Fruit fly (Drosophila melanogaster) whole organism, wandering third instar larva: Measurements from ENCODE around the gene CG7218.

Experiments used
- Abd-B ChIP-seq: fragments of >200 bp; optimal IDR thresholded peaks from 2 replicates; lab custom pipeline; 2017; ENCODE audit warnings: missing biosample characterization, missing genetic modification characterization
- CG32264 ChIP-seq: fragments of 200-800 bp; sonication (Bioruptor generic); optimal IDR thresholded peaks from 2 replicates; lab custom pipeline; 2016; ENCODE audit warnings: missing biosample characterization, missing genetic modification characterization
- CG9705 ChIP-seq: fragments of 200-800 bp; sonication (Bioruptor generic); optimal IDR thresholded peaks from 2 replicates; lab custom pipeline; 2018; ENCODE audit warnings: missing biosample characterization, mild to moderate bottlenecking, missing genetic modification characterization
- CrebA ChIP-seq: fragments of 200-800 bp; sonication (Bioruptor generic); optimal IDR thresholded peaks from 2 replicates; lab custom pipeline; 2016; ENCODE audit warnings: missing biosample characterization, mild to moderate bottlenecking, missing genetic modification characterization, borderline replicate concordance
- Dfd ChIP-seq: fragments of >200 bp; optimal IDR thresholded peaks from 2 replicates; lab custom pipeline; 2017; ENCODE audit warnings: missing biosample characterization, missing genetic modification characterization
- Dif ChIP-seq: fragments of 200-275, 200-300 bp; sonication (Bioruptor generic); optimal IDR thresholded peaks from 2 replicates; lab custom pipeline; 2018; ENCODE audit warnings: missing biosample characterization, missing genetic modification characterization; ENCODE audit not compliant: partially characterized antibody
- GATAd ChIP-seq: sonication (Bioruptor generic); optimal IDR thresholded peaks from 2 replicates; lab custom pipeline; 2016; ENCODE audit warnings: missing biosample characterization, missing genetic modification characterization
- HLH106 ChIP-seq: fragments of 200-800 bp; optimal IDR thresholded peaks from 3 replicates; lab custom pipeline; 2019; ENCODE audit warnings: missing biosample characterization, mild to moderate bottlenecking, missing genetic modification characterization, moderate library complexity
- Hnf4 ChIP-seq: fragments of 200-800 bp; sonication (Bioruptor generic); optimal IDR thresholded peaks from 2 replicates; lab custom pipeline; 2016; ENCODE audit warnings: missing biosample characterization, mild to moderate bottlenecking, missing genetic modification characterization
- Hr78 ChIP-seq: fragments of >200 bp; optimal IDR thresholded peaks from 2 replicates; lab custom pipeline; 2017; ENCODE audit warnings: missing biosample characterization, missing genetic modification characterization
- Hr83 ChIP-seq: fragments of 200-300 bp; sonication (Bioruptor generic); optimal IDR thresholded peaks from 2 replicates; lab custom pipeline; 2016; ENCODE audit warnings: missing biosample characterization, mild to moderate bottlenecking, missing genetic modification characterization, moderate library complexity; ENCODE audit not compliant: poor library complexity, severe bottlenecking
- Jra ChIP-seq: sonication (Bioruptor generic); optimal IDR thresholded peaks from 2 replicates; lab custom pipeline; 2016; ENCODE audit warnings: missing biosample characterization, missing genetic modification characterization
- Mio ChIP-seq: sonication (Bioruptor generic); optimal IDR thresholded peaks from 2 replicates; lab custom pipeline; 2016; ENCODE audit warnings: missing biosample characterization, missing genetic modification characterization
- Myc ChIP-seq: fragments of >200 bp; optimal IDR thresholded peaks from 2 replicates; lab custom pipeline; 2017
- N ChIP-seq: fragments of >200 bp; optimal IDR thresholded peaks from 2 replicates; lab custom pipeline; 2018; ENCODE audit warnings: missing biosample characterization, missing external identifiers, missing genetic modification characterization
- OdsH ChIP-seq: fragments of 200-800 bp; sonication (Bioruptor generic); optimal IDR thresholded peaks from 2 replicates; lab custom pipeline; 2016; ENCODE audit warnings: missing biosample characterization, mild to moderate bottlenecking, missing genetic modification characterization
- Rel ChIP-seq, 2 experiments: fragments of 200-800 bp; sonication (Bioruptor generic) in 1 of 2; optimal IDR thresholded peaks; 2 replicates in 1 of 2; 3 replicates in 1 of 2; lab custom pipeline; 2016 to 2019; ENCODE audit warnings: mild to moderate bottlenecking in 2 of 2, missing biosample characterization in 2 of 2, missing genetic modification characterization in 2 of 2, moderate library complexity in 1 of 2
- Vsx2 ChIP-seq: fragments of 200-300, 225-300 bp; sonication (Bioruptor generic); optimal IDR thresholded peaks from 2 replicates; lab custom pipeline; 2018; ENCODE audit warnings: missing biosample characterization, missing genetic modification characterization; ENCODE audit not compliant: partially characterized antibody
- brk ChIP-seq: fragments of 200-800 bp; sonication (Bioruptor generic); optimal IDR thresholded peaks from 2 replicates; lab custom pipeline; 2016; ENCODE audit warnings: missing biosample characterization, mild to moderate bottlenecking, missing genetic modification characterization
- dl ChIP-seq, 2 experiments: fragments of 175-275, 200-275 bp in 1 of 2; fragments of 200-275 bp in 1 of 2; sonication (Bioruptor generic); optimal IDR thresholded peaks; lab custom pipeline; 2018; ENCODE audit warnings: mild to moderate bottlenecking in 2 of 2, missing biosample characterization in 2 of 2, missing genetic modification characterization in 2 of 2, moderate library complexity in 2 of 2; ENCODE audit not compliant: partially characterized antibody in 2 of 2, insufficient read depth in 1 of 2
- dsf ChIP-seq: sonication (Bioruptor generic); optimal IDR thresholded peaks from 2 replicates; lab custom pipeline; 2016; ENCODE audit warnings: missing biosample characterization, missing genetic modification characterization, borderline replicate concordance
- ey ChIP-seq: fragments of 200-800 bp; sonication (Bioruptor generic); optimal IDR thresholded peaks from 2 replicates; lab custom pipeline; 2016; ENCODE audit warnings: missing biosample characterization, missing genetic modification characterization
- foxo ChIP-seq, 2 experiments: fragments of 200-800 bp; sonication (Bioruptor generic); optimal IDR thresholded peaks; 2 replicates in 1 of 2; 3 replicates in 1 of 2; lab custom pipeline; 2016 to 2017; ENCODE audit warnings: missing biosample characterization in 2 of 2, missing genetic modification characterization in 2 of 2
- fru ChIP-seq: fragments of 200-800 bp; sonication (Bioruptor generic); optimal IDR thresholded peaks from 3 replicates; lab custom pipeline; 2016; ENCODE audit warnings: missing biosample characterization, mild to moderate bottlenecking, missing genetic modification characterization
- h ChIP-seq: fragments of 200-800 bp; sonication (Bioruptor generic); optimal IDR thresholded peaks from 3 replicates; lab custom pipeline; 2016; ENCODE audit warnings: missing biosample characterization, mild to moderate bottlenecking, missing genetic modification characterization
- jim ChIP-seq: fragments of 175-275, 200-325 bp; sonication (Bioruptor generic); optimal IDR thresholded peaks from 2 replicates; lab custom pipeline; 2016; ENCODE audit warnings: missing biosample characterization, mild to moderate bottlenecking, missing genetic modification characterization
- lola ChIP-seq: fragments of >200 bp; optimal IDR thresholded peaks from 2 replicates; lab custom pipeline; 2017; ENCODE audit warnings: missing biosample characterization, missing genetic modification characterization
- pan ChIP-seq: fragments of >200 bp; optimal IDR thresholded peaks from 2 replicates; lab custom pipeline; 2017
- rgr ChIP-seq: fragments of 200-800 bp; sonication (Bioruptor generic); optimal IDR thresholded peaks from 3 replicates; lab custom pipeline; 2016; ENCODE audit warnings: missing biosample characterization, mild to moderate bottlenecking, missing genetic modification characterization
- sage ChIP-seq: fragments of 200-800 bp; sonication (Bioruptor generic); optimal IDR thresholded peaks from 2 replicates; lab custom pipeline; 2016; ENCODE audit warnings: missing biosample characterization, mild to moderate bottlenecking, missing genetic modification characterization
- sv ChIP-seq: fragments of 200-800 bp; sonication (Bioruptor generic); optimal IDR thresholded peaks from 3 replicates; lab custom pipeline; 2016; ENCODE audit warnings: missing biosample characterization, missing genetic modification characterization
- tai ChIP-seq: sonication (Bioruptor generic); optimal IDR thresholded peaks from 2 replicates; lab custom pipeline; 2016; ENCODE audit warnings: missing biosample characterization, missing genetic modification characterization
- usp ChIP-seq: fragments of >200 bp; optimal IDR thresholded peaks from 2 replicates; lab custom pipeline; 2017; ENCODE audit warnings: missing biosample characterization, missing genetic modification characterization

CG7218 gene

dm6 chr3R:18121385-18122151, 42.6 kb downstream of the CG7218 start:
- peak; percentile 1 for TF ChIP-seq Vsx2
- TF ChIP-seq GATAd (GFP tag; lab: Kevin White, UChicago): no peak
- peak; percentile 82 for TF ChIP-seq h (GFP tag; lab: Kevin White, UChicago)
- no peak for TF ChIP-seq ey (GFP tag; lab: Kevin White, UChicago)
- peak; percentile 10 for TF ChIP-seq Hr83 (GFP tag; lab: Kevin White, UChicago)
- peak in 1 of 2 experiments; percentile 6 for TF ChIP-seq dl (GFP tag; optimal IDR thresholded peaks at IDR 0.05; lab: Kevin White, UChicago; ENCODE audit: insufficient read depth in 1 of 2, partially characterized antibody in 2 of 2)
- no peak for TF ChIP-seq sv (GFP tag; lab: Kevin White, UChicago)
- no peak for TF ChIP-seq Dfd (GFP tag; lab: Kevin White, UChicago)
- TF ChIP-seq CrebA (GFP tag; lab: Kevin White, UChicago): peak; percentile 35
- TF ChIP-seq lola: no peak
- no peak for TF ChIP-seq Hnf4
- no peak for TF ChIP-seq Hr78
- peak; percentile 50 for TF ChIP-seq Dif (GFP tag; lab: Kevin White, UChicago)
- no peak for TF ChIP-seq CG9705 (GFP tag; lab: Kevin White, UChicago)
- TF ChIP-seq brk (GFP tag; lab: Kevin White, UChicago): peak; percentile 3
- no peak for TF ChIP-seq fru (GFP tag; lab: Kevin White, UChicago)
- TF ChIP-seq rgr (GFP tag; lab: Kevin White, UChicago): no peak
- TF ChIP-seq pan: no peak
- peak; percentile 13 for TF ChIP-seq Rel (GFP tag; optimal IDR thresholded peaks at IDR 0.05; lab: Kevin White, UChicago)
- no peak for TF ChIP-seq Rel (tag; optimal IDR thresholded peaks at IDR 0.05; lab: Kevin White, UChicago)
- peak; percentile 42 for TF ChIP-seq Myc

dm6 chr3R:18118695-18119094, 45.5 kb downstream of the CG7218 start:
- TF ChIP-seq Myc: no peak
- TF ChIP-seq Abd-B (GFP tag; lab: Kevin White, UChicago): no peak
- no peak for TF ChIP-seq CG32264 (GFP tag; lab: Kevin White, UChicago)
- no peak for TF ChIP-seq Dfd (GFP tag; lab: Kevin White, UChicago)
- no peak for TF ChIP-seq OdsH (GFP tag; lab: Kevin White, UChicago)
- no peak for TF ChIP-seq Mio
- no peak for TF ChIP-seq rgr (GFP tag; lab: Kevin White, UChicago)
- no peak for TF ChIP-seq CrebA (GFP tag; lab: Kevin White, UChicago)
- TF ChIP-seq fru (GFP tag; lab: Kevin White, UChicago): no peak
- TF ChIP-seq Vsx2: no peak
- TF ChIP-seq brk (GFP tag; lab: Kevin White, UChicago): no peak
- no peak for TF ChIP-seq N
- TF ChIP-seq ey (GFP tag; lab: Kevin White, UChicago): no peak
- no peak for TF ChIP-seq tai (GFP tag; lab: Kevin White, UChicago)
- no peak for TF ChIP-seq sv (GFP tag; lab: Kevin White, UChicago)
- TF ChIP-seq h (GFP tag; lab: Kevin White, UChicago): no peak
- no peak for TF ChIP-seq dsf (GFP tag; lab: Kevin White, UChicago)
- no peak for TF ChIP-seq Dif (GFP tag; lab: Kevin White, UChicago)
- no peak for TF ChIP-seq Hr78
- no peak for TF ChIP-seq pan

dm6 chr3R:18118239-18118638, 46.0 kb downstream of the CG7218 start:
- TF ChIP-seq Hnf4 (no peak), usp (GFP tag; lab: Kevin White, UChicago) (no peak), pan (no peak), GATAd (GFP tag; lab: Kevin White, UChicago) (no peak), lola (no peak)

dm6 chr3R:18117525-18117924, 46.7 kb downstream of the CG7218 start:
- TF ChIP-seq Jra (GFP tag; lab: Kevin White, UChicago) (no peak), foxo (GFP tag; optimal IDR thresholded peaks at IDR 0.05; lab: Kevin White, UChicago) (no peak), sage (GFP tag; lab: Kevin White, UChicago) (no peak), Rel (GFP tag; optimal IDR thresholded peaks at IDR 0.05; lab: Kevin White, UChicago) (no peak), Rel (tag; optimal IDR thresholded peaks at IDR 0.05; lab: Kevin White, UChicago) (no peak), CG32264 (GFP tag; lab: Kevin White, UChicago) (no peak), Hr83 (GFP tag; lab: Kevin White, UChicago) (no peak), brk (GFP tag; lab: Kevin White, UChicago) (no peak), Hnf4 (no peak), Dif (GFP tag; lab: Kevin White, UChicago) (no peak), jim (GFP tag; lab: Kevin White, UChicago) (no peak), N (no peak), sv (GFP tag; lab: Kevin White, UChicago) (no peak), CrebA (GFP tag; lab: Kevin White, UChicago) (no peak), Hr78 (no peak), rgr (GFP tag; lab: Kevin White, UChicago) (no peak), Myc (no peak), Mio (no peak), dsf (GFP tag; lab: Kevin White, UChicago) (no peak), HLH106 (tag; lab: Kevin White, UChicago) (no peak)
